Fruit fly (Drosophila melanogaster) whole organism, embryonic: ENCODE data around the gene srp.

ENCODE experiments used
- CG1024 ChIP-seq: fragments of 200-800 bp; sonication (Bioruptor generic); IDR thresholded peaks from 2 replicates; pipeline ENCODE4 v1.3.6; 2022; ENCODE audit warnings: missing biosample characterization, missing genetic modification characterization
- CG10565 ChIP-seq: fragments of 200-800 bp; sonication (Bioruptor generic); optimal IDR thresholded peaks from 3 replicates; lab custom pipeline; 2016; ENCODE audit warnings: missing biosample characterization, mild to moderate bottlenecking, missing genetic modification characterization
- CG11723 ChIP-seq: fragments of 200-800 bp; sonication (Bioruptor generic); optimal IDR thresholded peaks from 2 replicates; lab custom pipeline; 2017; ENCODE audit warnings: missing biosample characterization, mild to moderate bottlenecking, missing genetic modification characterization
- CG12236 ChIP-seq: fragments of 200-800 bp; sonication (Bioruptor generic); optimal IDR thresholded peaks from 2 replicates; lab custom pipeline; 2016; ENCODE audit warnings: missing biosample characterization, missing genetic modification characterization
- CG12659 ChIP-seq: fragments of 200-800 bp; sonication (Bioruptor generic); optimal IDR thresholded peaks from 3 replicates; lab custom pipeline; 2017; ENCODE audit warnings: mild to moderate bottlenecking, missing biosample characterization, missing genetic modification reagents, missing genetic modification characterization
- CG14667 ChIP-seq: fragments of 200-800 bp; sonication (Bioruptor generic); IDR thresholded peaks from 2 replicates; pipeline ENCODE4 v1.3.6; 2022; ENCODE audit warnings: missing biosample characterization, missing genetic modification characterization
- CG14710 ChIP-seq: fragments of 200-800 bp; sonication (Bioruptor generic); optimal IDR thresholded peaks from 3 replicates; lab custom pipeline; 2019; ENCODE audit warnings: missing biosample characterization, mild to moderate bottlenecking, missing genetic modification characterization, moderate library complexity
- CG15269 ChIP-seq: fragments of 200-800 bp; sonication (Bioruptor generic); optimal IDR thresholded peaks from 2 replicates; lab custom pipeline; 2018; ENCODE audit warnings: missing biosample characterization, mild to moderate bottlenecking, missing genetic modification characterization, moderate library complexity
- CG15601 ChIP-seq: fragments of 200-800 bp; sonication (Bioruptor generic); optimal IDR thresholded peaks from 3 replicates; lab custom pipeline; 2019; ENCODE audit warnings: missing biosample characterization, mild to moderate bottlenecking, missing genetic modification characterization, moderate library complexity
- CG16815 ChIP-seq: fragments of 200-800 bp; sonication (Bioruptor generic); optimal IDR thresholded peaks from 3 replicates; lab custom pipeline; 2017; ENCODE audit warnings: missing biosample characterization, mild to moderate bottlenecking, missing genetic modification characterization
- CG1792 ChIP-seq: fragments of 200-800 bp; sonication (Bioruptor generic); optimal IDR thresholded peaks from 2 replicates; lab custom pipeline; 2016; ENCODE audit warnings: missing biosample characterization, missing genetic modification characterization
- CG2199 ChIP-seq: fragments of 200-800 bp; sonication (Bioruptor generic); IDR thresholded peaks from 3 replicates; pipeline ENCODE4 v1.3.6; 2022; ENCODE audit warnings: missing biosample characterization, missing genetic modification characterization
- CG30020 ChIP-seq: fragments of 200-800 bp; optimal IDR thresholded peaks from 2 replicates; lab custom pipeline; 2019; ENCODE audit warnings: missing biosample characterization, mild to moderate bottlenecking, missing genetic modification characterization, moderate library complexity
- CG3065 ChIP-seq: fragments of 200-800 bp; sonication (Bioruptor generic); optimal IDR thresholded peaks from 2 replicates; lab custom pipeline; 2016; ENCODE audit warnings: missing biosample characterization, missing genetic modification characterization
- CG4328 ChIP-seq: fragments of 200-800 bp; sonication (Bioruptor generic); optimal IDR thresholded peaks from 3 replicates; lab custom pipeline; 2017; ENCODE audit warnings: missing biosample characterization, missing genetic modification reagents, missing genetic modification characterization
- CG6272 ChIP-seq: fragments of 200-800 bp; sonication (Bioruptor generic); IDR thresholded peaks from 2 replicates; pipeline ENCODE4 v1.3.6; 2022; ENCODE audit warnings: missing biosample characterization, missing genetic modification characterization
- CG6854 ChIP-seq: fragments of 200-800 bp; sonication (Bioruptor generic); optimal IDR thresholded peaks from 3 replicates; lab custom pipeline; 2017; ENCODE audit warnings: missing biosample characterization, mild to moderate bottlenecking, missing genetic modification characterization
- CG8478 ChIP-seq: fragments of >200 bp; optimal IDR thresholded peaks from 2 replicates; lab custom pipeline; 2018
- Deaf1 ChIP-seq: fragments of 200-800 bp; optimal IDR thresholded peaks from 3 replicates; lab custom pipeline; 2019; ENCODE audit warnings: missing biosample characterization, mild to moderate bottlenecking, missing genetic modification characterization, moderate library complexity
- Ets65A ChIP-seq: fragments of 200-800 bp; sonication (Bioruptor generic); peaks from one replicate; lab custom pipeline; 2016; ENCODE audit warnings: missing biosample characterization, missing genetic modification characterization
- HmgD ChIP-seq: fragments of 200-800 bp; sonication (Bioruptor generic); optimal IDR thresholded peaks from 3 replicates; lab custom pipeline; 2016; ENCODE audit warnings: missing biosample characterization, missing genetic modification characterization
- Hr39 ChIP-seq: fragments of >200 bp; optimal IDR thresholded peaks from 2 replicates; lab custom pipeline; 2017
- Kr ChIP-seq: fragments of 200-800 bp; sonication (Bioruptor generic); optimal IDR thresholded peaks from 2 replicates; lab custom pipeline; 2017; ENCODE audit warnings: missing biosample characterization, mild to moderate bottlenecking, missing genetic modification characterization
- Mes4 ChIP-seq: fragments of 200-800 bp; sonication (Bioruptor generic); optimal IDR thresholded peaks from 2 replicates; lab custom pipeline; 2016; ENCODE audit warnings: missing biosample characterization, missing genetic modification characterization
- NC2α ChIP-seq: fragments of 200-800 bp; sonication (Bioruptor generic); optimal IDR thresholded peaks from 2 replicates; lab custom pipeline; 2016; ENCODE audit warnings: missing biosample characterization, missing genetic modification characterization
- NFAT ChIP-seq: fragments of 200-800 bp; sonication (Bioruptor generic); IDR thresholded peaks from 2 replicates; pipeline ENCODE4 v1.3.6; 2022; ENCODE audit warnings: missing biosample characterization, missing genetic modification characterization
- Nf-YB ChIP-seq: fragments of 200-800 bp; sonication (Bioruptor generic); optimal IDR thresholded peaks from 3 replicates; lab custom pipeline; 2019; ENCODE audit warnings: missing biosample characterization, mild to moderate bottlenecking, missing genetic modification characterization, moderate library complexity
- Nf-YC ChIP-seq: fragments of 200-800 bp; optimal IDR thresholded peaks from 3 replicates; lab custom pipeline; 2019; ENCODE audit warnings: missing biosample characterization, mild to moderate bottlenecking, missing genetic modification characterization, moderate library complexity
- Pdp1 ChIP-seq, 2 experiments: fragments of 200-800 bp; sonication (Bioruptor generic); optimal IDR thresholded peaks; 3 replicates each; lab custom pipeline; 2016; ENCODE audit warnings: missing biosample characterization in 2 of 2, missing genetic modification characterization in 2 of 2, mild to moderate bottlenecking in 1 of 2, moderate library complexity in 1 of 2
- YL-1 ChIP-seq: fragments of 200-800 bp; sonication (Bioruptor generic); optimal IDR thresholded peaks from 3 replicates; lab custom pipeline; 2017; ENCODE audit warnings: missing biosample characterization, mild to moderate bottlenecking, missing genetic modification characterization
- cg ChIP-seq: fragments of 200-800 bp; sonication (Bioruptor generic); optimal IDR thresholded peaks from 3 replicates; lab custom pipeline; 2019; ENCODE audit warnings: missing biosample characterization, mild to moderate bottlenecking, missing genetic modification characterization, moderate library complexity
- croc ChIP-seq: fragments of 200-800 bp; sonication (Bioruptor generic); conservative IDR thresholded peaks from 3 replicates; pipeline ENCODE4 v1.3.6; 2022; ENCODE audit warnings: missing biosample characterization, missing genetic modification characterization
- crol ChIP-seq: fragments of 200-800 bp; sonication (Bioruptor generic); IDR thresholded peaks from 2 replicates; pipeline ENCODE4 v1.3.6; 2022; ENCODE audit warnings: missing biosample characterization, missing genetic modification characterization
- cwo ChIP-seq: fragments of 200-800 bp; sonication (Bioruptor generic); optimal IDR thresholded peaks from 3 replicates; lab custom pipeline; 2017; ENCODE audit warnings: missing biosample characterization, missing genetic modification characterization, mild to moderate bottlenecking, moderate library complexity, missing genetic modification reagents
- dan ChIP-seq: fragments of 200-800 bp; sonication (Bioruptor generic); IDR thresholded peaks from 2 replicates; pipeline ENCODE4 v1.3.6; 2022; ENCODE audit warnings: missing biosample characterization, missing genetic modification characterization
- gcm2 ChIP-seq: fragments of 200-800 bp; sonication (Bioruptor generic); optimal IDR thresholded peaks from 2 replicates; lab custom pipeline; 2016; ENCODE audit warnings: missing biosample characterization, missing genetic modification characterization
- luna ChIP-seq: fragments of 200-800 bp; sonication (Bioruptor generic); optimal IDR thresholded peaks from 2 replicates; lab custom pipeline; 2016; ENCODE audit warnings: missing biosample characterization, missing genetic modification characterization
- pan ChIP-seq, 4 experiments: fragments of >200 bp in 3 of 4; fragments of 200-800 bp in 1 of 4; sonication (Bioruptor generic) in 1 of 4; optimal IDR thresholded peaks in 3 of 4; IDR thresholded peaks in 1 of 4; 2 replicates each; pipeline versions ENCODE4 v1.3.6 to Lab custom; 2017 to 2022; ENCODE audit warnings: missing biosample characterization in 2 of 4, missing genetic modification characterization in 2 of 4, mixed read lengths in 1 of 4
- prd ChIP-seq, 3 experiments: fragments of >200 bp in 2 of 3; fragments of 200-800 bp in 1 of 3; sonication (Bioruptor generic) in 1 of 3; optimal IDR thresholded peaks in 2 of 3; IDR thresholded peaks in 1 of 3; 2 replicates in 2 of 3; 3 replicates in 1 of 3; pipeline versions ENCODE4 v1.3.6 to Lab custom; 2017 to 2022; ENCODE audit warnings: missing biosample characterization in 1 of 3, missing genetic modification characterization in 1 of 3
- row ChIP-seq: fragments of 200-800 bp; sonication (Bioruptor generic); IDR thresholded peaks from 3 replicates; pipeline ENCODE4 v1.3.6; 2022; ENCODE audit warnings: missing biosample characterization, missing genetic modification characterization
- scrt ChIP-seq: fragments of 200-800 bp; sonication (Bioruptor generic); optimal IDR thresholded peaks from 2 replicates; lab custom pipeline; 2018; ENCODE audit warnings: missing biosample characterization, mild to moderate bottlenecking, missing genetic modification characterization, moderate library complexity
- sim ChIP-seq: fragments of 200-800 bp; sonication (Bioruptor generic); IDR thresholded peaks from 2 replicates; pipeline ENCODE4 v1.3.6; 2022; ENCODE audit warnings: missing biosample characterization, missing genetic modification characterization
- ssp ChIP-seq: fragments of 200-800 bp; sonication (Bioruptor generic); IDR thresholded peaks from 2 replicates; pipeline ENCODE4 v1.3.6; 2022; ENCODE audit warnings: missing biosample characterization, missing genetic modification characterization
- trh ChIP-seq: fragments of 200-800 bp; sonication (Bioruptor generic); optimal IDR thresholded peaks from 2 replicates; lab custom pipeline; 2016; ENCODE audit warnings: missing biosample characterization, missing genetic modification characterization
- unpg ChIP-seq: fragments of 200-800 bp; sonication (Bioruptor generic); optimal IDR thresholded peaks from 3 replicates; lab custom pipeline; 2018; ENCODE audit warnings: missing biosample characterization, mild to moderate bottlenecking, missing genetic modification characterization, moderate library complexity

The srp gene

DNA sequence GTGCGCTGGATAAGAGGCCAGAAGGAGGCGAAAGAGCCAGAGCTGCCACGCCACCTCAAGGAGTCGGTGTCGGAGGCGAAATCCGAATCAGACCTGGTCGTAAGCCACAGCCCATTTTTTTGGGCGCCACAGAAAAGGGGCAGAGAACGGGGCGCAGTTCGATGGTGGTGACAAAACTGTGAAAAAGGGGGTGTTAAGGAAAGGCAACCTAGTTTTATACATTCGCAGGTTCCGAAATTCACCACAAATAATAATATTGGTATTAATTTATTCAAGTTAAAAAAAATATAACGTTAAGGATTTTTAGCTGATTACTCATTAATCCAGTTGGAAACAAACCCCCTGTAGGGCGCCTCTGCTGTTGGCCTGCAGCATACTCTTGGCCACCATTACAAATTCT is 37.7 kb downstream of the srp start:
- TF ChIP-seq CG8478 (lab: Kevin White, UChicago) (no peak), row (0 out of 3 replicates have a peak, but pooled peaks have one; percentile 7)

DNA sequence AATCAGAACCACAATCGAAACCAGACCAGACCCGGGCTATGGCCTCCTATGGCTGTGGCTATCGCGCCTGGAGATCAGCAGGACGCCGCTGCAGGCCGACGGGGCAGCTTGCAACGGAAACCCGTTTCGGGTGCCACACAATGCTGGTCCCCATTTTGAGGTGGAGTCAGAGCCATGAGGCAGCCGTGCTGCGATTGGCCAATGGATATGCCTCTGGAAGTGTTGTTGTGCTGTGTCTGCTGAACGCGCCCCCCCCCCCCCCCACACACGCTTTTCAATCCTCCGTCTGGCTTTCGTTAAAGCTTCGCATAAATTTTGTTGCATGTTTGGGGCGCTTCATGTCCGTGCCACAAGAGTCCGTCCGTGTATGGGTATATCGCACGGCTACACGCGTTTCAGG is 38.2 kb downstream of the srp start:
- TF ChIP-seq NFAT = no peak
- no peak for TF ChIP-seq cwo (GFP tag; lab: Kevin White, UChicago)
- TF ChIP-seq Nf-YC (tag; lab: Kevin White, UChicago) = peak; percentile 80
- TF ChIP-seq croc (GFP tag; lab: Robert Waterston, UW) = no peak
- no peak for TF ChIP-seq CG14710 (tag; lab: Kevin White, UChicago)
- no peak for TF ChIP-seq CG6272
- no peak for TF ChIP-seq gcm2 (GFP tag; lab: Kevin White, UChicago)
- TF ChIP-seq Ets65A (GFP tag; lab: Kevin White, UChicago) = peak; percentile 60
- no peak for TF ChIP-seq YL-1 (GFP tag; lab: Kevin White, UChicago)
- no peak for TF ChIP-seq unpg
- TF ChIP-seq CG3065 (GFP tag; lab: Kevin White, UChicago) = no peak
- TF ChIP-seq CG10565 (GFP tag; lab: Kevin White, UChicago) = no peak
- TF ChIP-seq prd (optimal IDR thresholded peaks at IDR 0.05; lab: Kevin White, UChicago) = no peak
- no peak for TF ChIP-seq prd (GFP tag; IDR thresholded peaks at IDR 0.05; lab: Robert Waterston, UW)
- TF ChIP-seq ssp = no peak
- TF ChIP-seq crol (GFP tag; lab: Robert Waterston, UW) = peak; percentile 50
- no peak for TF ChIP-seq CG30020 (tag; lab: Kevin White, UChicago)
- TF ChIP-seq CG12659 = no peak
- no peak for TF ChIP-seq CG11723 (GFP tag; lab: Kevin White, UChicago)
- TF ChIP-seq CG16815 (GFP tag; lab: Kevin White, UChicago) = no peak
- TF ChIP-seq CG6854 (GFP tag; lab: Kevin White, UChicago) = no peak
- 0 out of 3 replicates have a peak, but pooled peaks have one; percentile 0 for TF ChIP-seq row
- TF ChIP-seq CG4328 = no peak
- no peak for TF ChIP-seq trh
- TF ChIP-seq pan (optimal IDR thresholded peaks at IDR 0.05; lab: Kevin White, UChicago) = no peak
- no peak for TF ChIP-seq pan (GFP tag; optimal IDR thresholded peaks at IDR 0.05 in 1 of 2, IDR thresholded peaks at IDR 0.05 in 1 of 2)
- no peak for TF ChIP-seq CG1024 (GFP tag; lab: Robert Waterston, UW)
- TF ChIP-seq HmgD (GFP tag; lab: Kevin White, UChicago) = no peak
- no peak for TF ChIP-seq Pdp1 (GFP tag; optimal IDR thresholded peaks at IDR 0.05; lab: Kevin White, UChicago)
- TF ChIP-seq NC2α (GFP tag; lab: Kevin White, UChicago) = no peak
- TF ChIP-seq scrt (GFP tag; lab: Kevin White, UChicago) = no peak
- TF ChIP-seq cg (GFP tag; lab: Kevin White, UChicago) = peak; percentile 7
- TF ChIP-seq dan (GFP tag; lab: Robert Waterston, UW) = no peak
- no peak for TF ChIP-seq CG14667 (GFP tag; lab: Robert Waterston, UW)
- TF ChIP-seq CG15601 = no peak
- TF ChIP-seq sim (GFP tag; lab: Robert Waterston, UW) = no peak
- TF ChIP-seq luna (GFP tag; lab: Kevin White, UChicago) = no peak
- TF ChIP-seq Deaf1 (tag; lab: Kevin White, UChicago) = no peak
- no peak for TF ChIP-seq CG2199 (GFP tag; lab: Robert Waterston, UW)
- TF ChIP-seq Mes4 (GFP tag; lab: Kevin White, UChicago) = no peak
- peak; percentile 61 for TF ChIP-seq Hr39 (lab: Kevin White, UChicago)
- TF ChIP-seq Nf-YB (GFP tag; lab: Kevin White, UChicago) = peak; percentile 91
- TF ChIP-seq Kr (GFP tag; lab: Kevin White, UChicago) = no peak
- TF ChIP-seq CG15269 (tag; lab: Kevin White, UChicago) = no peak
- TF ChIP-seq CG12236 (GFP tag; lab: Kevin White, UChicago) = no peak
- no peak for TF ChIP-seq CG1792 (GFP tag; lab: Kevin White, UChicago)
